Fruit fly (Drosophila melanogaster): ENCODE data around the gene Lim3.

Gene Lim3

dm6 chr2L:19108377-19108876 is at the start of gene Lim3:
Gene Lim3 (minus strand): TSS chr2L:19108427.
- no peak for TF ChIP-seq Hr83 (GFP tag; optimal IDR thresholded peaks at IDR 0.05; ENCODE audit: poor library complexity, severe bottlenecking)
- no peak for TF ChIP-seq woc (GFP tag; optimal IDR thresholded peaks at IDR 0.05)
- TF ChIP-seq psq (GFP tag; optimal IDR thresholded peaks at IDR 0.05): no peak
- peak; percentile 3 for TF ChIP-seq h (GFP tag; optimal IDR thresholded peaks at IDR 0.05)
- TF ChIP-seq dl (GFP tag; optimal IDR thresholded peaks at IDR 0.05; ENCODE audit: insufficient read depth in 1 of 2, partially characterized antibody in 2 of 2): no peak
- no peak for TF ChIP-seq lola (GFP tag; optimal IDR thresholded peaks at IDR 0.05)
- peak; percentile 75 for TF ChIP-seq Dif (GFP tag; optimal IDR thresholded peaks at IDR 0.05; ENCODE audit: partially characterized antibody)
- no peak for TF ChIP-seq Mio (GFP tag; optimal IDR thresholded peaks at IDR 0.05)
- TF ChIP-seq Myc (optimal IDR thresholded peaks at IDR 0.05): no peak
- peak; percentile 84 for TF ChIP-seq Vsx2 (GFP tag; optimal IDR thresholded peaks at IDR 0.05; ENCODE audit: partially characterized antibody)
- no peak for TF ChIP-seq sv (GFP tag; optimal IDR thresholded peaks at IDR 0.05)
- no peak for TF ChIP-seq brk (GFP tag; optimal IDR thresholded peaks at IDR 0.05)

- TF ChIP-seq CG9705 (GFP tag; optimal IDR thresholded peaks at IDR 0.05) (no peak), jim (GFP tag; optimal IDR thresholded peaks at IDR 0.05) (no peak), Hr83 (GFP tag; optimal IDR thresholded peaks at IDR 0.05; ENCODE audit: poor library complexity, severe bottlenecking) (peak; percentile 35), GATAd (GFP tag; optimal IDR thresholded peaks at IDR 0.05) (no peak), Myc (optimal IDR thresholded peaks at IDR 0.05) (no peak), Abd-B (GFP tag; optimal IDR thresholded peaks at IDR 0.05) (no peak), woc (GFP tag; optimal IDR thresholded peaks at IDR 0.05) (no peak), dl (GFP tag; optimal IDR thresholded peaks at IDR 0.05; ENCODE audit: insufficient read depth in 1 of 2, partially characterized antibody in 2 of 2) (no peak), Rel (GFP tag; optimal IDR thresholded peaks at IDR 0.05) (no peak), Rel (tag; optimal IDR thresholded peaks at IDR 0.05) (peak; percentile 74)
These were observed 48.6 kb upstream of the Lim3 start for dm6 chr2L:19156737-19157287.

dm6 chr2L:19155937-19156736 is 47.9 kb upstream of the Lim3 start:
- TF ChIP-seq foxo (GFP tag; optimal IDR thresholded peaks at IDR 0.05) (peak in 1 of 2 experiments; percentile 8), h (GFP tag; optimal IDR thresholded peaks at IDR 0.05) (peak; percentile 67), CG9705 (GFP tag; optimal IDR thresholded peaks at IDR 0.05) (no peak), Dif (GFP tag; optimal IDR thresholded peaks at IDR 0.05; ENCODE audit: partially characterized antibody) (no peak), sage (GFP tag; optimal IDR thresholded peaks at IDR 0.05) (no peak), fru (GFP tag; optimal IDR thresholded peaks at IDR 0.05) (peak; percentile 4), br (GFP tag; optimal IDR thresholded peaks at IDR 0.05) (no peak), dsf (GFP tag; optimal IDR thresholded peaks at IDR 0.05; ENCODE audit: borderline replicate concordance) (no peak), woc (GFP tag; optimal IDR thresholded peaks at IDR 0.05) (peak; percentile 33), Hr83 (GFP tag; optimal IDR thresholded peaks at IDR 0.05; ENCODE audit: poor library complexity, severe bottlenecking) (no peak), Jra (GFP tag; optimal IDR thresholded peaks at IDR 0.05) (no peak)

- TF ChIP-seq Mio (GFP tag; optimal IDR thresholded peaks at IDR 0.05): no peak
- peak; percentile 6 for TF ChIP-seq jim (GFP tag; optimal IDR thresholded peaks at IDR 0.05)
- peak; percentile 26 for TF ChIP-seq psq (GFP tag; optimal IDR thresholded peaks at IDR 0.05)
- no peak for TF ChIP-seq dsf (GFP tag; optimal IDR thresholded peaks at IDR 0.05; ENCODE audit: borderline replicate concordance)
- peak; percentile 43 for TF ChIP-seq h (GFP tag; optimal IDR thresholded peaks at IDR 0.05)
- no peak for TF ChIP-seq Sp1 (GFP tag; optimal IDR thresholded peaks at IDR 0.05)
- TF ChIP-seq dl (GFP tag; optimal IDR thresholded peaks at IDR 0.05; ENCODE audit: insufficient read depth in 1 of 2, partially characterized antibody in 2 of 2): peak in 1 of 2 experiments; percentile 12
- peak; percentile 50 for TF ChIP-seq Hr83 (GFP tag; optimal IDR thresholded peaks at IDR 0.05; ENCODE audit: poor library complexity, severe bottlenecking)
- peak; percentile 40 for TF ChIP-seq woc (GFP tag; optimal IDR thresholded peaks at IDR 0.05)
- TF ChIP-seq brk (GFP tag; optimal IDR thresholded peaks at IDR 0.05): no peak
- TF ChIP-seq Rel (GFP tag; optimal IDR thresholded peaks at IDR 0.05): no peak
- peak; percentile 66 for TF ChIP-seq Rel (tag; optimal IDR thresholded peaks at IDR 0.05)
These were observed 46.7 kb upstream of the Lim3 start for dm6 chr2L:19154893-19155389.

- TF ChIP-seq dl (GFP tag; optimal IDR thresholded peaks at IDR 0.05; ENCODE audit: insufficient read depth in 1 of 2, partially characterized antibody in 2 of 2) (no peak), sv (GFP tag; optimal IDR thresholded peaks at IDR 0.05) (no peak), Dif (GFP tag; optimal IDR thresholded peaks at IDR 0.05; ENCODE audit: partially characterized antibody) (no peak), brk (GFP tag; optimal IDR thresholded peaks at IDR 0.05) (no peak), CG9705 (GFP tag; optimal IDR thresholded peaks at IDR 0.05) (no peak), CG32264 (GFP tag; optimal IDR thresholded peaks at IDR 0.05) (no peak)
These were observed 38.4 kb upstream of the Lim3 start for dm6 chr2L:19146645-19147044.

Measured in whole organism, wandering third instar larva.